Worm (Caenorhabditis elegans) whole organism, mixed stage, embryonic: ENCODE measurements around the gene sdz-4.

Experiments used
- M03D4.4 ChIP-seq: sonication (generic microtip); optimal IDR thresholded peaks from 2 replicates; lab custom pipeline; 2017; ENCODE audit warnings: mild to moderate bottlenecking, missing genetic modification characterization, missing compliant biosample characterization
- bed-3 ChIP-seq: fragments of 200-800 bp; sonication (Bioruptor generic); optimal IDR thresholded peaks from 3 replicates; lab custom pipeline; 2018; ENCODE audit warnings: mild to moderate bottlenecking, missing genetic modification characterization, moderate library complexity, missing compliant biosample characterization
- blmp-1 ChIP-seq: fragments of 150-350 bp; optimal IDR thresholded peaks from 2 replicates; lab custom pipeline; 2014; ENCODE audit warnings: missing biosample characterization, missing genetic modification characterization
- ceh-39 ChIP-seq: fragments of 150-350 bp; optimal IDR thresholded peaks from 2 replicates; lab custom pipeline; 2014; ENCODE audit warnings: missing biosample characterization, missing genetic modification characterization
- ceh-43 ChIP-seq: fragments of 200-800 bp; sonication (Bioruptor generic); optimal IDR thresholded peaks from 2 replicates; lab custom pipeline; 2018; ENCODE audit warnings: mild to moderate bottlenecking, missing genetic modification characterization, moderate library complexity, missing compliant biosample characterization
- ceh-83 ChIP-seq: fragments of 200-800 bp; sonication (Bioruptor generic); optimal IDR thresholded peaks from 2 replicates; lab custom pipeline; 2018; ENCODE audit warnings: mild to moderate bottlenecking, missing genetic modification characterization, missing compliant biosample characterization
- ces-1 ChIP-seq: fragments of 150-350 bp; optimal IDR thresholded peaks from 2 replicates; lab custom pipeline; 2014; ENCODE audit warnings: missing biosample characterization, missing genetic modification reagents, missing genetic modification characterization
- cnd-1 ChIP-seq: fragments of 200-800 bp; sonication (Bioruptor generic); optimal IDR thresholded peaks from 2 replicates; lab custom pipeline; 2018; ENCODE audit warnings: mild to moderate bottlenecking, missing genetic modification characterization, missing compliant biosample characterization
- drap-1 ChIP-seq: fragments of 200-800 bp; sonication (Bioruptor generic); optimal IDR thresholded peaks from 3 replicates; lab custom pipeline; 2018; ENCODE audit warnings: mild to moderate bottlenecking, missing genetic modification characterization, missing compliant biosample characterization
- elt-1 ChIP-seq: sonication (generic microtip); optimal IDR thresholded peaks from 2 replicates; lab custom pipeline; 2017; ENCODE audit warnings: missing genetic modification characterization, mild to moderate bottlenecking, missing compliant biosample characterization, antibody characterized with exemption, moderate library complexity, borderline replicate concordance; ENCODE audit not compliant: insufficient read depth
- elt-3 ChIP-seq: fragments of 150-350 bp; optimal IDR thresholded peaks from 2 replicates; lab custom pipeline; 2014; ENCODE audit warnings: missing biosample characterization, missing genetic modification characterization
- hlh-1 ChIP-seq: fragments of 150-350 bp; optimal IDR thresholded peaks from 2 replicates; lab custom pipeline; 2014; ENCODE audit warnings: missing biosample characterization, missing genetic modification reagents, missing genetic modification characterization
- lin-13 ChIP-seq: fragments of 150-350 bp; optimal IDR thresholded peaks from 2 replicates; lab custom pipeline; 2014; ENCODE audit warnings: missing biosample characterization, missing genetic modification characterization
- lin-32 ChIP-seq: fragments of 200-800 bp; sonication (Bioruptor generic); optimal IDR thresholded peaks from 2 replicates; lab custom pipeline; 2018; ENCODE audit warnings: mild to moderate bottlenecking, missing genetic modification characterization, missing compliant biosample characterization
- lsy-2 ChIP-seq: fragments of 150-350 bp; optimal IDR thresholded peaks from 2 replicates; lab custom pipeline; 2014; ENCODE audit warnings: missing biosample characterization, missing genetic modification characterization
- mab-5 ChIP-seq: fragments of 150-350 bp; optimal IDR thresholded peaks from 2 replicates; lab custom pipeline; 2014; ENCODE audit warnings: missing biosample characterization, missing genetic modification characterization
- mep-1 ChIP-seq: fragments of 150-350 bp; optimal IDR thresholded peaks from 2 replicates; lab custom pipeline; 2017; ENCODE audit warnings: missing biosample characterization, missing genetic modification reagents, missing genetic modification characterization, inconsistent platforms
- mls-2 ChIP-seq: sonication (generic microtip); optimal IDR thresholded peaks from 2 replicates; lab custom pipeline; 2016; ENCODE audit warnings: mild to moderate bottlenecking, missing genetic modification characterization, moderate library complexity, missing compliant biosample characterization
- nhr-12 ChIP-seq: fragments of 150-350 bp; optimal IDR thresholded peaks from 2 replicates; lab custom pipeline; 2014; ENCODE audit warnings: missing biosample characterization, missing genetic modification characterization
- nhr-237 ChIP-seq: fragments of 150-350 bp; optimal IDR thresholded peaks from 2 replicates; lab custom pipeline; 2014; ENCODE audit warnings: missing biosample characterization, missing genetic modification characterization
- nhr-28 ChIP-seq: fragments of 150-350 bp; optimal IDR thresholded peaks from 2 replicates; lab custom pipeline; 2014; ENCODE audit warnings: missing biosample characterization, missing genetic modification characterization
- nhr-76 ChIP-seq: sonication (generic microtip); optimal IDR thresholded peaks from 2 replicates; lab custom pipeline; 2017; ENCODE audit warnings: missing biosample characterization, missing genetic modification characterization
- sem-2 ChIP-seq: fragments of 200-800 bp; sonication (Bioruptor generic); optimal IDR thresholded peaks from 2 replicates; lab custom pipeline; 2018; ENCODE audit warnings: mild to moderate bottlenecking, missing genetic modification characterization, missing compliant biosample characterization
- snpc-4 ChIP-seq: fragments of 150-350 bp; optimal IDR thresholded peaks from 2 replicates; lab custom pipeline; 2014; ENCODE audit warnings: missing biosample characterization, missing genetic modification characterization
- tbx-8 ChIP-seq: fragments of 200-800 bp; sonication (Bioruptor generic); optimal IDR thresholded peaks from 2 replicates; lab custom pipeline; 2018; ENCODE audit warnings: mild to moderate bottlenecking, missing genetic modification characterization, moderate library complexity, missing compliant biosample characterization
- unc-120 ChIP-seq: sonication (generic microtip); optimal IDR thresholded peaks from 2 replicates; lab custom pipeline; 2017; ENCODE audit warnings: missing genetic modification characterization, missing compliant biosample characterization; ENCODE audit not compliant: poor library complexity, severe bottlenecking
- unc-62 ChIP-seq: fragments of 150-350 bp; optimal IDR thresholded peaks from 2 replicates; lab custom pipeline; 2014; ENCODE audit warnings: missing biosample characterization, missing genetic modification reagents, missing genetic modification characterization
- zip-8 ChIP-seq: fragments of 150-350 bp; optimal IDR thresholded peaks from 2 replicates; lab custom pipeline; 2014; ENCODE audit warnings: missing biosample characterization, missing genetic modification characterization
- ztf-11 ChIP-seq: fragments of 150-350 bp; optimal IDR thresholded peaks from 2 replicates; lab custom pipeline; 2014; ENCODE audit warnings: missing biosample characterization, missing genetic modification characterization

Gene sdz-4

ce11 chrII:917324-917723 is 41.4 kb upstream of the sdz-4 start, which contains the start of gene fbxc-30:
Gene fbxc-30 (plus strand): TSS chrII:917624.
- TF ChIP-seq ces-1 (GFP tag; lab: Kevin White, UChicago) = no peak
- no peak for TF ChIP-seq mep-1
- TF ChIP-seq drap-1 = no peak
- TF ChIP-seq hlh-1 (tag; lab: Kevin White, UChicago) = no peak
- TF ChIP-seq snpc-4 (tag; lab: Kevin White, UChicago) = no peak
- no peak for TF ChIP-seq mab-5 (tag; lab: Kevin White, UChicago)
- no peak for TF ChIP-seq lin-32
- no peak for TF ChIP-seq nhr-12 (tag; lab: Kevin White, UChicago)

- TF ChIP-seq bed-3 (GFP tag; lab: Kevin White, UChicago) (no peak), zip-8 (tag; lab: Kevin White, UChicago) (no peak), cnd-1 (tag; lab: Kevin White, UChicago) (no peak)
Measured at ce11 chrII:920326-920725, 38.4 kb upstream of the sdz-4 start.

ce11 chrII:922778-923177 is 35.9 kb upstream of the sdz-4 start:
- no peak for TF ChIP-seq lin-32
- no peak for TF ChIP-seq ceh-43 (GFP tag; lab: Kevin White, UChicago)
- TF ChIP-seq mep-1 = no peak
- no peak for TF ChIP-seq hlh-1 (tag; lab: Kevin White, UChicago)
- no peak for TF ChIP-seq nhr-28 (tag; lab: Kevin White, UChicago)
- no peak for TF ChIP-seq lin-13 (tag; lab: Kevin White, UChicago)
- TF ChIP-seq zip-8 (tag; lab: Kevin White, UChicago) = no peak
- TF ChIP-seq nhr-237 = no peak
- no peak for TF ChIP-seq mab-5 (tag; lab: Kevin White, UChicago)
- no peak for TF ChIP-seq ceh-39 (tag; lab: Kevin White, UChicago)
- no peak for TF ChIP-seq lsy-2
- no peak for TF ChIP-seq mls-2 (tag; lab: Kevin White, UChicago)

- TF ChIP-seq zip-8 (tag; lab: Kevin White, UChicago) (no peak), mls-2 (tag; lab: Kevin White, UChicago) (no peak), elt-1 (tag; lab: Kevin White, UChicago) (no peak), M03D4.4 (tag; lab: Kevin White, UChicago) (no peak), nhr-28 (tag; lab: Kevin White, UChicago) (no peak), nhr-76 (tag; lab: Kevin White, UChicago) (no peak), nhr-237 (no peak), blmp-1 (tag; lab: Kevin White, UChicago) (no peak), nhr-12 (tag; lab: Kevin White, UChicago) (no peak), ztf-11 (tag; lab: Kevin White, UChicago) (no peak), unc-120 (tag; lab: Kevin White, UChicago) (no peak), lsy-2 (no peak), ces-1 (GFP tag; lab: Kevin White, UChicago) (no peak), unc-62 (GFP tag; lab: Kevin White, UChicago) (no peak), ceh-39 (tag; lab: Kevin White, UChicago) (no peak)
Measured at ce11 chrII:923521-923920, 35.2 kb upstream of the sdz-4 start, which contains the start of gene fbxc-28. Gene fbxc-28 (plus strand): TSS chrII:923821.

ce11 chrII:927331-927730 is 31.4 kb upstream of the sdz-4 start, which contains the start of gene R07C3.13:
Gene R07C3.13 (minus strand): TSS chrII:927431.
- TF ChIP-seq blmp-1 (tag; lab: Kevin White, UChicago) (no peak), tbx-8 (GFP tag; lab: Kevin White, UChicago) (no peak), ceh-39 (tag; lab: Kevin White, UChicago) (no peak), mab-5 (tag; lab: Kevin White, UChicago) (no peak), nhr-76 (tag; lab: Kevin White, UChicago) (no peak), nhr-237 (no peak), lin-13 (tag; lab: Kevin White, UChicago) (no peak), lin-32 (no peak), elt-3 (no peak), nhr-28 (tag; lab: Kevin White, UChicago) (no peak), snpc-4 (tag; lab: Kevin White, UChicago) (no peak), sem-2 (GFP tag; lab: Kevin White, UChicago) (no peak), bed-3 (GFP tag; lab: Kevin White, UChicago) (no peak), ceh-83 (GFP tag; lab: Kevin White, UChicago) (no peak), unc-62 (GFP tag; lab: Kevin White, UChicago) (no peak), drap-1 (no peak), nhr-12 (tag; lab: Kevin White, UChicago) (no peak), lsy-2 (no peak), ceh-43 (GFP tag; lab: Kevin White, UChicago) (no peak)
